ENCODE assay signal across 4 fruit fly cellular contexts in the genomic region with DNA sequence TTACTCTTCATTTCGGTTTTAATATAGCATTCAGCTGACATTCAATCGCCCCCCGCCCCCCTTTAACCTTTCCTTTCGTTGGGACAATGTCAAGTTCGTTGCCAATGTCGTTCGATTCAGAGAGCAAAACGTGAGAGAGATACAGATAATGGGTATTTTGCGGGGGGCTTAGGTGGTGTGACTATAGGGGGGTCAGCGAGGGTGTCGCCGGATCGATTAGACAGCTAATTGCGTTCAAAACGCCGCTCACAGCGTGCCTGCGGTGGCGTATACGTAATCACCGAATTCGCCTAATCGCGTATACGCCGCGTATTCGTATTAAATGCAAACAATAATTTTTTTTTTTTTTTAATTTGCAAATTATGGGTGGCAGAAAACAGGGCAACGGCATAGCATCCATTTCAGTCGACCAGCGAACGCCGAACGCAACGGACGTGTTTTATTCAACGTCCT.
A peak's percentile ranks its signal among the peaks of the same experiment; 100 is the strongest.
TF ChIP-seq lines count a peak whose summit lies in the region.

Gene CG4607, plus strand, starts transcription at position 403 of the 453 bp plus-strand sequence.

- no peak for TF ChIP-seq CTCF in whole organism, embryonic (GFP tag; optimal IDR thresholded peaks at IDR 0.05; lab: Kevin White, UChicago)

TF ChIP-seq in whole organism, adult, 20 proteins besides CTCF, POLR2A, EP300 and RAD21:
- peak; percentile 6 for TF ChIP-seq Crg-1 (GFP tag; optimal IDR thresholded peaks at IDR 0.05; lab: Kevin White, UChicago)
- TF ChIP-seq bab1 (GFP tag; optimal IDR thresholded peaks at IDR 0.05; lab: Kevin White, UChicago), result no peak
- TF ChIP-seq cic (GFP tag; optimal IDR thresholded peaks at IDR 0.05; lab: Kevin White, UChicago), result peak; percentile 83
- TF ChIP-seq Clk (GFP tag; optimal IDR thresholded peaks at IDR 0.05; lab: Kevin White, UChicago), result peak; percentile 1
- peak; percentile 40 for TF ChIP-seq Mnt (GFP tag; optimal IDR thresholded peaks at IDR 0.05; lab: Kevin White, UChicago)
- peak; percentile 4 for TF ChIP-seq tj (GFP tag; optimal IDR thresholded peaks at IDR 0.05; lab: Kevin White, UChicago)
- TF ChIP-seq CG7045 (GFP tag; optimal IDR thresholded peaks at IDR 0.05; lab: Kevin White, UChicago), result peak; percentile 12
- peak; percentile 0 for TF ChIP-seq CG1620 (GFP tag; optimal IDR thresholded peaks at IDR 0.05; lab: Kevin White, UChicago)
- TF ChIP-seq CG14711 (tag; optimal IDR thresholded peaks at IDR 0.05; lab: Kevin White, UChicago), result no peak
- peak; percentile 21 for TF ChIP-seq Hr96 (GFP tag; optimal IDR thresholded peaks at IDR 0.05; lab: Kevin White, UChicago)
- peak; percentile 15 for TF ChIP-seq CG7101 (tag; optimal IDR thresholded peaks at IDR 0.05; lab: Kevin White, UChicago)
- TF ChIP-seq CG12768 (GFP tag; optimal IDR thresholded peaks at IDR 0.05; lab: Kevin White, UChicago), result peak; percentile 56
- peak; percentile 12 for TF ChIP-seq kay (GFP tag; lab: Kevin White, UChicago; ENCODE audit: borderline replicate concordance)
- TF ChIP-seq CG5204 (GFP tag; optimal IDR thresholded peaks at IDR 0.05; lab: Kevin White, UChicago), result peak; percentile 3
- TF ChIP-seq cnc (optimal IDR thresholded peaks at IDR 0.05; lab: Kevin White, UChicago), result no peak
- TF ChIP-seq pad (GFP tag; optimal IDR thresholded peaks at IDR 0.05; lab: Kevin White, UChicago), result peak; percentile 29
- TF ChIP-seq CG11617 (GFP tag; optimal IDR thresholded peaks at IDR 0.05; lab: Kevin White, UChicago), result no peak

TF ChIP-seq in whole organism, embryonic, 481 proteins besides CTCF, POLR2A, EP300 and RAD21 (continues in another document):
- TF ChIP-seq CG5953 (GFP tag; IDR thresholded peaks at IDR 0.05; lab: Robert Waterston, UW), result no peak
- TF ChIP-seq Hey (tag; optimal IDR thresholded peaks at IDR 0.05; lab: Kevin White, UChicago), result no peak
- no peak for TF ChIP-seq CG10979 (tag; optimal IDR thresholded peaks at IDR 0.05; lab: Kevin White, UChicago)
- TF ChIP-seq Bteb2 (GFP tag; optimal IDR thresholded peaks at IDR 0.05; lab: Kevin White, UChicago), result no peak
- no peak for TF ChIP-seq corto (GFP tag; optimal IDR thresholded peaks at IDR 0.05; lab: Kevin White, UChicago)
- TF ChIP-seq ftz-f1 (GFP tag; optimal IDR thresholded peaks at IDR 0.05; lab: Kevin White, UChicago), result peak; percentile 68
- TF ChIP-seq CG18764 (GFP tag; optimal IDR thresholded peaks at IDR 0.05; lab: Kevin White, UChicago), result no peak
- TF ChIP-seq sima (GFP tag; optimal IDR thresholded peaks at IDR 0.05; lab: Kevin White, UChicago), result no peak
- no peak for TF ChIP-seq Scr (GFP tag; IDR thresholded peaks at IDR 0.05; lab: Robert Waterston, UW; ENCODE audit: partially characterized antibody)
- TF ChIP-seq Xrp1 (GFP tag; IDR thresholded peaks at IDR 0.05; lab: Robert Waterston, UW), result no peak
- no peak for TF ChIP-seq CG31441 (GFP tag; IDR thresholded peaks at IDR 0.05; lab: Robert Waterston, UW)
- no peak for TF ChIP-seq ranshi (GFP tag; IDR thresholded peaks at IDR 0.05; lab: Robert Waterston, UW)
- no peak for TF ChIP-seq CG11085 (GFP tag; IDR thresholded peaks at IDR 0.05; lab: Robert Waterston, UW)
- TF ChIP-seq vvl (GFP tag; IDR thresholded peaks at IDR 0.05; lab: Robert Waterston, UW), result no peak
- TF ChIP-seq CG9932 (GFP tag; IDR thresholded peaks at IDR 0.05; lab: Robert Waterston, UW), result 0 out of 2 replicates have a peak, but pooled peaks have one; percentile 33
- TF ChIP-seq fd102C (GFP tag; optimal IDR thresholded peaks at IDR 0.05; lab: Kevin White, UChicago), result no peak
- no peak for TF ChIP-seq Sin3A (optimal IDR thresholded peaks at IDR 0.05; lab: Kevin White, UChicago)
- peak; percentile 94 for TF ChIP-seq sug (tag; optimal IDR thresholded peaks at IDR 0.05; lab: Kevin White, UChicago)
- TF ChIP-seq Med (GFP tag; lab: Kevin White, UChicago), result peak; percentile 80
- TF ChIP-seq salm (tag; optimal IDR thresholded peaks at IDR 0.05; lab: Kevin White, UChicago), result no peak
- TF ChIP-seq lmd (GFP tag; IDR thresholded peaks at IDR 0.05; lab: Robert Waterston, UW), result no peak
- peak; percentile 44 for TF ChIP-seq exex (tag; optimal IDR thresholded peaks at IDR 0.05; lab: Kevin White, UChicago)
- TF ChIP-seq Awh (GFP tag; IDR thresholded peaks at IDR 0.05; lab: Robert Waterston, UW), result no peak
- no peak for TF ChIP-seq HLH3B (GFP tag; IDR thresholded peaks at IDR 0.05; lab: Robert Waterston, UW)
- TF ChIP-seq CG6765 (GFP tag; optimal IDR thresholded peaks at IDR 0.05; lab: Kevin White, UChicago), result no peak

TF ChIP-seq in whole organism, prepupa, 60 proteins besides CTCF, POLR2A, EP300 and RAD21:
- TF ChIP-seq dac (GFP tag; optimal IDR thresholded peaks at IDR 0.05; lab: Kevin White, UChicago) (no peak), esn (GFP tag; optimal IDR thresholded peaks at IDR 0.05; lab: Kevin White, UChicago) (no peak), vri (GFP tag; optimal IDR thresholded peaks at IDR 0.05; lab: Kevin White, UChicago) (peak; percentile 74), svp (GFP tag; lab: Kevin White, UChicago) (peak; percentile 92)
TF ChIP-seq in whole organism, prepupa: peak in this region for 2.

TF ChIP-seq in whole organism, wandering third instar larva, 38 proteins besides CTCF, POLR2A, EP300 and RAD21:
- TF ChIP-seq br (GFP tag; optimal IDR thresholded peaks at IDR 0.05; lab: Kevin White, UChicago), result peak; percentile 1
- peak; percentile 31 for TF ChIP-seq h (GFP tag; optimal IDR thresholded peaks at IDR 0.05; lab: Kevin White, UChicago)
- TF ChIP-seq N (GFP tag; optimal IDR thresholded peaks at IDR 0.05; lab: Kevin White, UChicago), result no peak
- peak; percentile 4 for TF ChIP-seq rgr (GFP tag; optimal IDR thresholded peaks at IDR 0.05; lab: Kevin White, UChicago)
- no peak for TF ChIP-seq usp (GFP tag; optimal IDR thresholded peaks at IDR 0.05; lab: Kevin White, UChicago)
- peak; percentile 16 for TF ChIP-seq pan (optimal IDR thresholded peaks at IDR 0.05; lab: Kevin White, UChicago)
- peak; percentile 20 for TF ChIP-seq woc (GFP tag; optimal IDR thresholded peaks at IDR 0.05; lab: Kevin White, UChicago)
- no peak for TF ChIP-seq Rel (GFP tag; optimal IDR thresholded peaks at IDR 0.05; lab: Kevin White, UChicago)
- TF ChIP-seq Rel (tag; optimal IDR thresholded peaks at IDR 0.05; lab: Kevin White, UChicago), result peak; percentile 65
